Worm (Caenorhabditis elegans) whole organism, L3 larva: ENCODE data around the gene F55F10.3.

Experiments used
- ceh-16 ChIP-seq: sonication (generic microtip); optimal IDR thresholded peaks from 2 replicates; lab custom pipeline; 2017; ENCODE audit warnings: missing biosample characterization, missing genetic modification characterization
- lin-15B ChIP-seq: fragments of 150-350 bp; optimal IDR thresholded peaks from 2 replicates; lab custom pipeline; 2014; ENCODE audit warnings: missing biosample characterization, missing genetic modification characterization
- nhr-11 ChIP-seq: fragments of 150-350 bp; optimal IDR thresholded peaks from 2 replicates; lab custom pipeline; 2014; ENCODE audit warnings: missing biosample characterization, missing genetic modification characterization
- nhr-237 ChIP-seq: fragments of 150-350 bp; optimal IDR thresholded peaks from 2 replicates; lab custom pipeline; 2014; ENCODE audit warnings: missing biosample characterization, missing genetic modification characterization
- ztf-11 ChIP-seq: fragments of 150-350 bp; optimal IDR thresholded peaks from 2 replicates; lab custom pipeline; 2014; ENCODE audit warnings: missing biosample characterization, missing genetic modification characterization

ce11 chrIV:4336139-4336851, 23.5 kb upstream of the F55F10.3 start, which contains the start of the genes W03B1.3 and oac-51:
- TF ChIP-seq nhr-11 (tag; lab: Kevin White, UChicago) (no peak), ztf-11 (tag; lab: Kevin White, UChicago) (no peak), nhr-237 (tag; lab: Kevin White, UChicago) (no peak), lin-15B (tag; lab: Kevin White, UChicago) (no peak), ceh-16 (tag; lab: Kevin White, UChicago) (no peak)
